Worm (Caenorhabditis elegans): ENCODE data around the gene nlp-71.
A peak's percentile ranks its signal among the peaks of the same experiment; 100 is the strongest.

nlp-71 gene

ce11 chrIV:6383970-6384369 is 29.4 kb downstream of the nlp-71 start, which contains the start of gene shl-1:
Gene shl-1 (minus strand): TSS chrIV:6384070.
- TF ChIP-seq tbx-11 (GFP tag; IDR thresholded peaks at IDR 0.05) (no peak), B0310.2 (tag; optimal IDR thresholded peaks at IDR 0.05) (no peak), pes-1 (GFP tag; IDR thresholded peaks at IDR 0.05) (no peak), hmbx-1 (tag; optimal IDR thresholded peaks at IDR 0.05) (no peak), ceh-13 (GFP tag; optimal IDR thresholded peaks at IDR 0.05) (no peak), flt-1 (GFP tag; IDR thresholded peaks at IDR 0.05) (no peak), ceh-36 (tag; optimal IDR thresholded peaks at IDR 0.05) (no peak), hmg-4 (GFP tag; optimal IDR thresholded peaks at IDR 0.05) (no peak), hnd-1 (tag; optimal IDR thresholded peaks at IDR 0.05) (no peak), scrt-1 (GFP tag; IDR thresholded peaks at IDR 0.05) (no peak), sea-1 (GFP tag; conservative IDR thresholded peaks at IDR 0.05) (no peak)

DNA sequence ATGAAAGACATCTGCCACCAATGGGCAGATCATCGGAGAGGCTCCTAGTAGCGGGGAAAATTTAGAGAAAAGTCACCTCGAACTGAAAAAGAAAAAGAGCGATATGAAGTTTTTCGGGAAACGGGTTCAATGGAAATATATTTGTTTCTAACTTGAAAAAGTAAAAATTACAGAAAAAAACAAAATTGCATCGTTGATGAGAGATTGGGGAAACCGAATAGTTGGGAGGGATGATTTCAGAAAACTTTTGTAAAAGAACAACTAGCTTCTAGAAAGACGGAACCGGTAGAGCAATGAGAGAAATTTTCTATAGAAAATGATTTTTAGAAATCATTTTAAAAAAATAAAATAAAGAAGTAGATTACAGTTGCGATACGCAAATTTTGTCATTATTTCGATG is 35.0 kb downstream of the nlp-71 start:
- TF ChIP-seq sea-1 (GFP tag; conservative IDR thresholded peaks at IDR 0.05) (no peak), B0310.2 (tag; optimal IDR thresholded peaks at IDR 0.05) (no peak), tra-4 (tag; optimal IDR thresholded peaks at IDR 0.05) (no peak), flt-1 (GFP tag; IDR thresholded peaks at IDR 0.05) (no peak), hnd-1 (tag; optimal IDR thresholded peaks at IDR 0.05) (no peak), scrt-1 (GFP tag; IDR thresholded peaks at IDR 0.05) (no peak), F13C5.2 (tag; optimal IDR thresholded peaks at IDR 0.05) (no peak), ceh-13 (GFP tag; optimal IDR thresholded peaks at IDR 0.05) (no peak), aly-1 (tag; optimal IDR thresholded peaks at IDR 0.05) (no peak), pes-1 (GFP tag; IDR thresholded peaks at IDR 0.05) (no peak), hmg-4 (GFP tag; optimal IDR thresholded peaks at IDR 0.05) (no peak), tbx-11 (GFP tag; IDR thresholded peaks at IDR 0.05) (no peak), ceh-36 (tag; optimal IDR thresholded peaks at IDR 0.05) (no peak), tbx-37 (GFP tag; conservative IDR thresholded peaks at IDR 0.05) (no peak), hmbx-1 (tag; optimal IDR thresholded peaks at IDR 0.05) (no peak), ets-7 (tag; optimal IDR thresholded peaks at IDR 0.05) (no peak)

DNA sequence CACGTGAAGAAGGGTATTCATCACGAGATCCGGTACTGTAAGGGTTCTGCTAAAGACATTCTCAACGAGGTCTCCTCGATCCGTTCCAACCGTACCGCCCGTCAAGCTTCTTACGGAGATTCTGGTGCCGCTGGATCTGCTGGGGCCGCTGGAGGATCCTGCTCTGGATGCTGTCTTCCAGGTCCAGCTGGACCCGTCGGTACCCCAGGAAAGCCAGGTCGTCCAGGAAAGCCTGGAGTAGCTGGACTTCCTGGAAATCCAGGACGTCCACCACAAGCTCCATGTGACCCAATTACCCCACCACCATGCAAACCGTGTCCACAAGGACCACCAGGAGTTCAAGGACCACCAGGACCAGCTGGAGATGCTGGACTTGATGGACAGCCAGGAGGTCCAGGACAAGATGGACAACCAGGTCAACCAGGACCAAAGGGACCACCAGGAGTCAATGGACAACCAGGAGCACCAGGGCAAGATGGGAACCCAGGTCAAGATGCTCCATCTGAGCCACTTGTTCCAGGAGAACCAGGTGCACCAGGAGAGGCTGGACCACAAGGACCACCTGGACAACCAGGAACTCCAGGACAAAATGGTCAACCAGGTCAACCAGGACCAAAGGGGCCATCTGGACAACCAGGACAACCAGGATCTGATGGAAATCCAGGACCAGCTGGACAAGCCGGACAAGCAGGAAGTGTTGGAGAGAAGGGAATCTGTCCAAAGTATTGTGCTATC is 35.9 kb downstream of the nlp-71 start:
- TF ChIP-seq B0310.2 (tag; optimal IDR thresholded peaks at IDR 0.05): no peak
- no peak for TF ChIP-seq sea-1 (GFP tag; conservative IDR thresholded peaks at IDR 0.05)
- TF ChIP-seq flt-1 (GFP tag; IDR thresholded peaks at IDR 0.05): no peak
- no peak for TF ChIP-seq ceh-36 (tag; optimal IDR thresholded peaks at IDR 0.05)
- TF ChIP-seq ama-1 (optimal IDR thresholded peaks at IDR 0.05): no peak
- TF ChIP-seq aly-1 (tag; optimal IDR thresholded peaks at IDR 0.05): no peak
- no peak for TF ChIP-seq hmbx-1 (tag; optimal IDR thresholded peaks at IDR 0.05)
- no peak for TF ChIP-seq hmg-4 (GFP tag; optimal IDR thresholded peaks at IDR 0.05)
- no peak for TF ChIP-seq scrt-1 (GFP tag; IDR thresholded peaks at IDR 0.05)
- TF ChIP-seq tbx-11 (GFP tag; IDR thresholded peaks at IDR 0.05): no peak
- no peak for TF ChIP-seq ceh-13 (GFP tag; optimal IDR thresholded peaks at IDR 0.05)
- no peak for TF ChIP-seq ets-7 (tag; optimal IDR thresholded peaks at IDR 0.05)
- TF ChIP-seq pes-1 (GFP tag; IDR thresholded peaks at IDR 0.05): no peak
- TF ChIP-seq tbx-37 (GFP tag; conservative IDR thresholded peaks at IDR 0.05): no peak

ce11 chrIV:6376473-6377115 is 36.8 kb downstream of the nlp-71 start, which contains the start of the genes hrpf-2 and bli-6:
Gene hrpf-2 (minus strand): TSS chrIV:6376523.
Gene bli-6 (plus strand): TSS chrIV:6377065.
- TF ChIP-seq flt-1 (GFP tag; IDR thresholded peaks at IDR 0.05): no peak
- peak; percentile 55 for TF ChIP-seq F13C5.2 (tag; optimal IDR thresholded peaks at IDR 0.05)

ce11 chrIV:6373721-6374120 is 39.7 kb downstream of the nlp-71 start:
- TF ChIP-seq tbx-11 (GFP tag; IDR thresholded peaks at IDR 0.05): no peak
- TF ChIP-seq ceh-36 (tag; optimal IDR thresholded peaks at IDR 0.05): no peak
- no peak for TF ChIP-seq sea-1 (GFP tag; conservative IDR thresholded peaks at IDR 0.05)
- TF ChIP-seq pes-1 (GFP tag; IDR thresholded peaks at IDR 0.05): no peak
- TF ChIP-seq hmg-4 (GFP tag; optimal IDR thresholded peaks at IDR 0.05): no peak
- TF ChIP-seq tbx-37 (GFP tag; conservative IDR thresholded peaks at IDR 0.05): no peak
- no peak for TF ChIP-seq ets-7 (tag; optimal IDR thresholded peaks at IDR 0.05)
- TF ChIP-seq aly-1 (tag; optimal IDR thresholded peaks at IDR 0.05): no peak
- TF ChIP-seq ama-1 (optimal IDR thresholded peaks at IDR 0.05): no peak

ce11 chrIV:6372993-6373392 is 40.4 kb downstream of the nlp-71 start, which contains the start of gene smg-3:
Gene smg-3 (minus strand): TSS chrIV:6373093.
- TF ChIP-seq B0310.2 (tag; optimal IDR thresholded peaks at IDR 0.05) (no peak), hnd-1 (tag; optimal IDR thresholded peaks at IDR 0.05) (no peak), aly-1 (tag; optimal IDR thresholded peaks at IDR 0.05) (no peak), hmbx-1 (tag; optimal IDR thresholded peaks at IDR 0.05) (no peak), ets-7 (tag; optimal IDR thresholded peaks at IDR 0.05) (no peak), scrt-1 (GFP tag; IDR thresholded peaks at IDR 0.05) (no peak), hmg-4 (GFP tag; optimal IDR thresholded peaks at IDR 0.05) (no peak), flt-1 (GFP tag; IDR thresholded peaks at IDR 0.05) (no peak), tbx-11 (GFP tag; IDR thresholded peaks at IDR 0.05) (no peak), ceh-13 (GFP tag; optimal IDR thresholded peaks at IDR 0.05) (no peak), ama-1 (optimal IDR thresholded peaks at IDR 0.05) (no peak), tbx-37 (GFP tag; conservative IDR thresholded peaks at IDR 0.05) (no peak), tra-4 (tag; optimal IDR thresholded peaks at IDR 0.05) (no peak)

- TF ChIP-seq pes-1 (GFP tag; IDR thresholded peaks at IDR 0.05) (no peak), tbx-11 (GFP tag; IDR thresholded peaks at IDR 0.05) (no peak), hmg-4 (GFP tag; optimal IDR thresholded peaks at IDR 0.05) (no peak), tbx-37 (GFP tag; conservative IDR thresholded peaks at IDR 0.05) (no peak), flt-1 (GFP tag; IDR thresholded peaks at IDR 0.05) (no peak), tra-4 (tag; optimal IDR thresholded peaks at IDR 0.05) (no peak), ets-7 (tag; optimal IDR thresholded peaks at IDR 0.05) (no peak), B0310.2 (tag; optimal IDR thresholded peaks at IDR 0.05) (no peak), ceh-13 (GFP tag; optimal IDR thresholded peaks at IDR 0.05) (no peak), F13C5.2 (tag; optimal IDR thresholded peaks at IDR 0.05) (no peak), ama-1 (optimal IDR thresholded peaks at IDR 0.05) (no peak), scrt-1 (GFP tag; IDR thresholded peaks at IDR 0.05) (no peak), sea-1 (GFP tag; conservative IDR thresholded peaks at IDR 0.05) (no peak), aly-1 (tag; optimal IDR thresholded peaks at IDR 0.05) (no peak), hmbx-1 (tag; optimal IDR thresholded peaks at IDR 0.05) (no peak), ceh-36 (tag; optimal IDR thresholded peaks at IDR 0.05) (no peak), hnd-1 (tag; optimal IDR thresholded peaks at IDR 0.05) (no peak)
Observed at ce11 chrIV:6372267-6372666, 41.1 kb downstream of the nlp-71 start.

Data from whole organism, early embryonic.